Fruit fly (Drosophila melanogaster) whole organism, embryonic: ENCODE data around the gene Acsx3.
A peak's percentile ranks its signal among the peaks of the same experiment; 100 is the strongest.

Source experiments
- ATbp ChIP-seq: fragments of 200-800 bp; sonication (Bioruptor generic); optimal IDR thresholded peaks from 2 replicates; lab custom pipeline; 2017; ENCODE audit warnings: missing biosample characterization, mild to moderate bottlenecking, missing genetic modification characterization, missing genetic modification reagents
- Adf1 ChIP-seq: fragments of 200-800 bp; sonication (Bioruptor generic); IDR thresholded peaks from 2 replicates; pipeline ENCODE4 v1.3.6; 2022; ENCODE audit warnings: missing biosample characterization, missing genetic modification characterization
- Bdp1 ChIP-seq: fragments of 200-800 bp; sonication (Bioruptor generic); optimal IDR thresholded peaks from 3 replicates; lab custom pipeline; 2016; ENCODE audit warnings: missing biosample characterization, missing genetic modification characterization
- CG10431 ChIP-seq: fragments of 200-800 bp; sonication (Bioruptor generic); optimal IDR thresholded peaks from 3 replicates; lab custom pipeline; 2018; ENCODE audit warnings: missing biosample characterization, mild to moderate bottlenecking, missing genetic modification characterization
- CG12659 ChIP-seq: fragments of 200-800 bp; sonication (Bioruptor generic); optimal IDR thresholded peaks from 3 replicates; lab custom pipeline; 2017; ENCODE audit warnings: mild to moderate bottlenecking, missing biosample characterization, missing genetic modification reagents, missing genetic modification characterization
- CG12744 ChIP-seq: fragments of 200-800 bp; sonication (Bioruptor generic); optimal IDR thresholded peaks from 2 replicates; lab custom pipeline; 2016; ENCODE audit warnings: missing biosample characterization, missing genetic modification characterization
- CG13296 ChIP-seq: fragments of 200-800 bp; sonication (Bioruptor generic); optimal IDR thresholded peaks from 3 replicates; lab custom pipeline; 2018; ENCODE audit warnings: missing biosample characterization, mild to moderate bottlenecking, missing genetic modification characterization
- CG13624 ChIP-seq: fragments of 200-800 bp; sonication (Bioruptor generic); optimal IDR thresholded peaks from 2 replicates; lab custom pipeline; 2016; ENCODE audit warnings: missing biosample characterization, missing genetic modification characterization
- CG14965 ChIP-seq: fragments of 200-800 bp; sonication (Bioruptor generic); optimal IDR thresholded peaks from 2 replicates; lab custom pipeline; 2016; ENCODE audit warnings: missing biosample characterization, missing genetic modification characterization, borderline replicate concordance
- CG15601 ChIP-seq: fragments of 200-800 bp; sonication (Bioruptor generic); optimal IDR thresholded peaks from 3 replicates; lab custom pipeline; 2019; ENCODE audit warnings: missing biosample characterization, mild to moderate bottlenecking, missing genetic modification characterization, moderate library complexity
- CG1603 ChIP-seq: fragments of 200-800 bp; sonication (Bioruptor generic); optimal IDR thresholded peaks from 2 replicates; lab custom pipeline; 2019; ENCODE audit warnings: missing biosample characterization, mild to moderate bottlenecking, missing genetic modification characterization, moderate library complexity
- CG17359 ChIP-seq: fragments of 200-800 bp; sonication (Bioruptor generic); optimal IDR thresholded peaks from 3 replicates; lab custom pipeline; 2018; ENCODE audit warnings: missing biosample characterization, mild to moderate bottlenecking, missing genetic modification characterization, moderate library complexity
- CG2120 ChIP-seq: fragments of 200-800 bp; sonication (Bioruptor generic); optimal IDR thresholded peaks from 3 replicates; lab custom pipeline; 2016; ENCODE audit warnings: missing biosample characterization, missing genetic modification characterization
- CG2202 ChIP-seq: fragments of 200-800 bp; sonication (Bioruptor generic); optimal IDR thresholded peaks from 2 replicates; lab custom pipeline; 2018; ENCODE audit warnings: missing biosample characterization, mild to moderate bottlenecking, missing genetic modification characterization
- CG2678 ChIP-seq: fragments of 200-800 bp; sonication (Bioruptor generic); optimal IDR thresholded peaks from 3 replicates; lab custom pipeline; 2019; ENCODE audit warnings: missing biosample characterization, mild to moderate bottlenecking, missing genetic modification characterization, moderate library complexity
- CG2875 ChIP-seq: fragments of 200-800 bp; sonication (Bioruptor generic); optimal IDR thresholded peaks from 2 replicates; lab custom pipeline; 2017; ENCODE audit warnings: missing biosample characterization, mild to moderate bottlenecking, missing genetic modification characterization, missing genetic modification reagents
- CG32767 ChIP-seq: fragments of 200-800 bp; sonication (Bioruptor generic); IDR thresholded peaks from 2 replicates; pipeline ENCODE4 v1.3.6; 2022; ENCODE audit warnings: missing biosample characterization, missing genetic modification characterization
- CG34376 ChIP-seq: fragments of 200-800 bp; sonication (Bioruptor generic); optimal IDR thresholded peaks from 2 replicates; lab custom pipeline; 2018; ENCODE audit warnings: missing biosample characterization, mild to moderate bottlenecking, missing genetic modification characterization
- CG5180 ChIP-seq: fragments of 200-800 bp; sonication (Bioruptor generic); optimal IDR thresholded peaks from 3 replicates; lab custom pipeline; 2017; ENCODE audit warnings: missing biosample characterization, missing genetic modification characterization, mild to moderate bottlenecking, moderate library complexity, missing genetic modification reagents
- CG6683 ChIP-seq: fragments of 200-800 bp; sonication (Bioruptor generic); optimal IDR thresholded peaks from 2 replicates; lab custom pipeline; 2017; ENCODE audit warnings: missing biosample characterization, mild to moderate bottlenecking, missing genetic modification characterization, missing genetic modification reagents
- CG7786 ChIP-seq: fragments of 200-800 bp; sonication (Bioruptor generic); optimal IDR thresholded peaks from 2 replicates; lab custom pipeline; 2016; ENCODE audit warnings: missing biosample characterization, missing genetic modification characterization
- CG7928 ChIP-seq: fragments of 200-800 bp; sonication (Bioruptor generic); optimal IDR thresholded peaks from 2 replicates; lab custom pipeline; 2017; ENCODE audit warnings: missing biosample characterization, mild to moderate bottlenecking, missing genetic modification characterization
- Chrac-16 ChIP-seq: fragments of 200-800 bp; sonication (Bioruptor generic); optimal IDR thresholded peaks from 3 replicates; lab custom pipeline; 2016; ENCODE audit warnings: missing biosample characterization, missing genetic modification characterization
- D ChIP-seq, 2 experiments: fragments of 200-800 bp in 1 of 2; fragments of >200 bp in 1 of 2; sonication (Bioruptor generic) in 1 of 2; optimal IDR thresholded peaks; 2 replicates in 1 of 2; 3 replicates in 1 of 2; lab custom pipeline; 2017; ENCODE audit warnings: mild to moderate bottlenecking in 1 of 2, missing biosample characterization in 1 of 2, missing genetic modification characterization in 1 of 2, missing genetic modification reagents in 1 of 2
- D19B ChIP-seq: fragments of 200-800 bp; sonication (Bioruptor generic); optimal IDR thresholded peaks from 2 replicates; lab custom pipeline; 2017; ENCODE audit warnings: missing biosample characterization, mild to moderate bottlenecking, missing genetic modification characterization
- Dip3 ChIP-seq: fragments of 200-800 bp; sonication (Bioruptor generic); optimal IDR thresholded peaks from 3 replicates; lab custom pipeline; 2016; ENCODE audit warnings: missing biosample characterization, missing genetic modification characterization
- Doc3 ChIP-seq: fragments of 200-800 bp; sonication (Bioruptor generic); IDR thresholded peaks from 3 replicates; pipeline ENCODE4 v1.3.6; 2022; ENCODE audit warnings: missing biosample characterization, missing genetic modification characterization; ENCODE audit not compliant: partially characterized antibody
- Mrtf ChIP-seq: fragments of 200-800 bp; sonication (Bioruptor generic); IDR thresholded peaks from 3 replicates; pipeline ENCODE4 v1.3.6; 2022; ENCODE audit warnings: missing biosample characterization, missing genetic modification characterization
- NC2β ChIP-seq: fragments of 200-800 bp; sonication (Bioruptor generic); optimal IDR thresholded peaks from 2 replicates; lab custom pipeline; 2016; ENCODE audit warnings: missing biosample characterization, missing genetic modification characterization
- Stat92E ChIP-seq, 3 experiments: fragments of >200 bp in 2 of 3; fragments of 200-800 bp in 1 of 3; sonication (Bioruptor generic) in 1 of 3; optimal IDR thresholded peaks; 2 replicates each; lab custom pipeline; 2017 to 2019; ENCODE audit warnings: missing biosample characterization in 3 of 3, missing genetic modification characterization in 3 of 3, mild to moderate bottlenecking in 1 of 3, moderate library complexity in 1 of 3
- Usf ChIP-seq: fragments of 200-800 bp; sonication (Bioruptor generic); optimal IDR thresholded peaks from 2 replicates; lab custom pipeline; 2017; ENCODE audit warnings: missing genotype, missing biosample characterization, missing genetic modification characterization
- aop ChIP-seq: fragments of 200-800 bp; sonication (Bioruptor generic); IDR thresholded peaks from 2 replicates; pipeline ENCODE4 v1.3.6; 2022; ENCODE audit warnings: missing biosample characterization, missing genetic modification characterization
- az2 ChIP-seq: fragments of 200-800 bp; sonication (Bioruptor generic); optimal IDR thresholded peaks from 3 replicates; lab custom pipeline; 2016; ENCODE audit warnings: missing biosample characterization, missing genetic modification characterization
- caup ChIP-seq: fragments of 200-800 bp; sonication (Bioruptor generic); optimal IDR thresholded peaks from 3 replicates; lab custom pipeline; 2017; ENCODE audit warnings: missing biosample characterization, mild to moderate bottlenecking, missing genetic modification characterization, moderate library complexity; ENCODE audit not compliant: severe bottlenecking
- cg ChIP-seq: fragments of 200-800 bp; sonication (Bioruptor generic); optimal IDR thresholded peaks from 3 replicates; lab custom pipeline; 2019; ENCODE audit warnings: missing biosample characterization, mild to moderate bottlenecking, missing genetic modification characterization, moderate library complexity
- chif ChIP-seq, 2 experiments: fragments of 200-800 bp; sonication (Bioruptor generic); optimal IDR thresholded peaks; 3 replicates each; lab custom pipeline; 2016; ENCODE audit warnings: missing biosample characterization in 2 of 2, missing genetic modification characterization in 2 of 2
- chn ChIP-seq: fragments of 200-800 bp; sonication (Bioruptor generic); optimal IDR thresholded peaks from 2 replicates; lab custom pipeline; 2016; ENCODE audit warnings: missing biosample characterization, missing genetic modification characterization
- crp ChIP-seq, 2 experiments: fragments of 200-800 bp; sonication (Bioruptor generic); optimal IDR thresholded peaks; 2 replicates in 1 of 2; 3 replicates in 1 of 2; lab custom pipeline; 2017; ENCODE audit warnings: missing biosample characterization in 2 of 2, missing genetic modification characterization in 2 of 2, mild to moderate bottlenecking in 1 of 2, moderate library complexity in 1 of 2
- dati ChIP-seq: fragments of 200-800 bp; sonication (Bioruptor generic); IDR thresholded peaks from 2 replicates; pipeline ENCODE4 v1.3.6; 2022; ENCODE audit warnings: missing biosample characterization, missing genetic modification characterization
- ewg ChIP-seq: fragments of 200-800 bp; sonication (Bioruptor generic); optimal IDR thresholded peaks from 3 replicates; lab custom pipeline; 2017; ENCODE audit warnings: mild to moderate bottlenecking, missing biosample characterization, missing genetic modification reagents, missing genetic modification characterization
- fd102C ChIP-seq: fragments of 200-800 bp; sonication (Bioruptor generic); optimal IDR thresholded peaks from 2 replicates; lab custom pipeline; 2018; ENCODE audit warnings: missing biosample characterization, mild to moderate bottlenecking, missing genetic modification characterization, moderate library complexity
- gce ChIP-seq: fragments of 200-800 bp; sonication (Bioruptor generic); IDR thresholded peaks from 3 replicates; pipeline ENCODE4 v1.3.6; 2022; ENCODE audit warnings: missing biosample characterization, missing genetic modification characterization
- gt ChIP-seq: fragments of 200-800 bp; sonication (Bioruptor generic); IDR thresholded peaks from 2 replicates; pipeline ENCODE4 v1.3.6; 2022; ENCODE audit warnings: missing biosample characterization, missing genetic modification characterization
- nom ChIP-seq: fragments of 200-800 bp; sonication (Bioruptor generic); optimal IDR thresholded peaks from 2 replicates; lab custom pipeline; 2017; ENCODE audit warnings: missing biosample characterization, missing genetic modification characterization, mild to moderate bottlenecking, moderate library complexity, missing genetic modification reagents
- peb ChIP-seq: fragments of 200-800 bp; sonication (Bioruptor generic); IDR thresholded peaks from 2 replicates; pipeline ENCODE4 v1.3.6; 2022; ENCODE audit warnings: missing biosample characterization, missing genetic modification characterization
- run ChIP-seq: fragments of 200-800 bp; sonication (Bioruptor generic); optimal IDR thresholded peaks from 3 replicates; lab custom pipeline; 2018; ENCODE audit warnings: missing biosample characterization, mild to moderate bottlenecking, missing genetic modification characterization
- sc ChIP-seq, 3 experiments: fragments of >200 bp in 2 of 3; fragments of 200-800 bp in 1 of 3; sonication (Bioruptor generic) in 1 of 3; optimal IDR thresholded peaks; 2 replicates in 2 of 3; 3 replicates in 1 of 3; lab custom pipeline; 2017; ENCODE audit warnings: mild to moderate bottlenecking in 1 of 3, missing biosample characterization in 1 of 3, missing genetic modification characterization in 1 of 3, missing genetic modification reagents in 1 of 3
- sima ChIP-seq: fragments of 200-800 bp; sonication (Bioruptor generic); optimal IDR thresholded peaks from 2 replicates; lab custom pipeline; 2016; ENCODE audit warnings: missing biosample characterization, missing genetic modification characterization
- sisA ChIP-seq: fragments of 200-800 bp; sonication (Bioruptor generic); IDR thresholded peaks from 2 replicates; pipeline ENCODE4 v1.3.6; 2022; ENCODE audit warnings: missing biosample characterization, missing genetic modification characterization

Acsx3 gene

DNA sequence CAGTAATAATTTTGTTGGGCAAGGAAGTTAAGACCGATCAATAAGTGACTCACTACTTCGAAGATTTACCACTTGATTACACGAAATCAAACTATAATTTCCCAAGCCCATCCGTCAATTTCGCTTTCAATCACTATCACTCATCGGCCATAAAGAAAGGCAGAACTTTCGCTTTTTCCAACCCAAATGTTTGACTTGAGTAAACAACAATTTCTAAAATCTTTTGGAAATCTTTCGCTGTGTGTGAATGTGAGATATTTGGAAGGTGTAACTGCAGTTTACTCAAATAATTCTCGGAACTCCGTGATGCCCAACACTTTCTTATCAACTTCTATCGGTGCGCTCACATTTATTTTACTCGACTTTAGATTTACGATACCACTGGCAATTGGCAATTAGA lies 41.1 kb downstream of the Acsx3 start (continued):
- no peak for TF ChIP-seq CG7928 (GFP tag; lab: Kevin White, UChicago)
- no peak for TF ChIP-seq Adf1
- TF ChIP-seq gce, result no peak
- no peak for TF ChIP-seq CG32767 (GFP tag; lab: Robert Waterston, UW)
- TF ChIP-seq peb (GFP tag; lab: Robert Waterston, UW), result no peak
- no peak for TF ChIP-seq Doc3 (GFP tag; lab: Robert Waterston, UW)
- TF ChIP-seq CG17359 (tag; lab: Kevin White, UChicago), result peak; percentile 0
- TF ChIP-seq nom (GFP tag; lab: Kevin White, UChicago), result no peak
- TF ChIP-seq Dip3 (GFP tag; lab: Kevin White, UChicago), result no peak
- peak; percentile 33 for TF ChIP-seq ATbp (GFP tag; lab: Kevin White, UChicago)
- peak; percentile 9 for TF ChIP-seq CG2875 (GFP tag; lab: Kevin White, UChicago)
- TF ChIP-seq CG2120 (GFP tag; lab: Kevin White, UChicago), result no peak
- TF ChIP-seq CG10431 (GFP tag; lab: Kevin White, UChicago), result peak; percentile 2
- TF ChIP-seq Bdp1, result no peak
- TF ChIP-seq sc (optimal IDR thresholded peaks at IDR 0.05; lab: Kevin White, UChicago), result no peak
- peak; percentile 7 for TF ChIP-seq sc (GFP tag; optimal IDR thresholded peaks at IDR 0.05; lab: Kevin White, UChicago)
- no peak for TF ChIP-seq D19B (GFP tag; lab: Kevin White, UChicago)
- TF ChIP-seq CG12744 (GFP tag; lab: Kevin White, UChicago), result no peak
- no peak for TF ChIP-seq cg (GFP tag; lab: Kevin White, UChicago)
- TF ChIP-seq CG15601 (tag; lab: Kevin White, UChicago), result peak; percentile 57
- TF ChIP-seq CG5180 (GFP tag; lab: Kevin White, UChicago), result no peak
- no peak for TF ChIP-seq CG6683
- TF ChIP-seq CG2678, result peak; percentile 22
- no peak for TF ChIP-seq aop (GFP tag; lab: Robert Waterston, UW)
- TF ChIP-seq CG1603, result peak; percentile 18
- TF ChIP-seq chn (GFP tag; lab: Kevin White, UChicago), result no peak
- TF ChIP-seq Chrac-16 (GFP tag; lab: Kevin White, UChicago), result no peak
- no peak for TF ChIP-seq Usf (GFP tag; lab: Kevin White, UChicago)
- no peak for TF ChIP-seq az2
- no peak for TF ChIP-seq Mrtf (GFP tag; lab: Robert Waterston, UW)
- TF ChIP-seq CG34376 (GFP tag; lab: Kevin White, UChicago), result no peak
- TF ChIP-seq CG13624 (GFP tag; lab: Kevin White, UChicago), result no peak
- no peak for TF ChIP-seq CG12659
- TF ChIP-seq chif (GFP tag; optimal IDR thresholded peaks at IDR 0.05; lab: Kevin White, UChicago), result no peak
- TF ChIP-seq fd102C, result no peak
- TF ChIP-seq run (tag; lab: Kevin White, UChicago), result no peak
- TF ChIP-seq CG13296 (GFP tag; lab: Kevin White, UChicago), result no peak
- no peak for TF ChIP-seq CG7786 (GFP tag; lab: Kevin White, UChicago)
- no peak for TF ChIP-seq caup (GFP tag; lab: Kevin White, UChicago)
- TF ChIP-seq D (optimal IDR thresholded peaks at IDR 0.05; lab: Kevin White, UChicago), result no peak
- no peak for TF ChIP-seq D (GFP tag; optimal IDR thresholded peaks at IDR 0.05; lab: Kevin White, UChicago)
- no peak for TF ChIP-seq sisA (GFP tag; lab: Robert Waterston, UW)
- TF ChIP-seq crp (GFP tag; optimal IDR thresholded peaks at IDR 0.05; lab: Kevin White, UChicago), result no peak
- peak in 1 of 3 experiments; percentile 54 for TF ChIP-seq Stat92E (GFP tag; optimal IDR thresholded peaks at IDR 0.05; lab: Kevin White, UChicago)
- no peak for TF ChIP-seq ewg
- peak; percentile 17 for TF ChIP-seq CG2202
- TF ChIP-seq NC2β (GFP tag; lab: Kevin White, UChicago), result no peak
- no peak for TF ChIP-seq CG14965 (GFP tag; lab: Kevin White, UChicago)
- TF ChIP-seq sima, result no peak
- TF ChIP-seq gt, result no peak
- no peak for TF ChIP-seq dati (GFP tag; lab: Robert Waterston, UW)
